Worm (Caenorhabditis elegans) whole organism, mixed stage, embryonic: ENCODE data around the gene cnk-1.

Source experiments
- elt-3 ChIP-seq: fragments of 150-350 bp; optimal IDR thresholded peaks from 2 replicates; lab custom pipeline; 2014; ENCODE audit warnings: missing biosample characterization, missing genetic modification characterization
- ham-2 ChIP-seq: fragments of 200-800 bp; sonication (Bioruptor generic); optimal IDR thresholded peaks from 2 replicates; lab custom pipeline; 2018; ENCODE audit warnings: mild to moderate bottlenecking, missing genetic modification characterization, missing compliant biosample characterization
- lin-32 ChIP-seq: fragments of 200-800 bp; sonication (Bioruptor generic); optimal IDR thresholded peaks from 2 replicates; lab custom pipeline; 2018; ENCODE audit warnings: mild to moderate bottlenecking, missing genetic modification characterization, missing compliant biosample characterization
- mab-5 ChIP-seq: fragments of 150-350 bp; optimal IDR thresholded peaks from 2 replicates; lab custom pipeline; 2014; ENCODE audit warnings: missing biosample characterization, missing genetic modification characterization
- mep-1 ChIP-seq: fragments of 150-350 bp; optimal IDR thresholded peaks from 2 replicates; lab custom pipeline; 2017; ENCODE audit warnings: missing biosample characterization, missing genetic modification reagents, missing genetic modification characterization, inconsistent platforms
- snpc-4 ChIP-seq: fragments of 150-350 bp; optimal IDR thresholded peaks from 2 replicates; lab custom pipeline; 2014; ENCODE audit warnings: missing biosample characterization, missing genetic modification characterization
- unc-39 ChIP-seq: fragments of 150-350 bp; optimal IDR thresholded peaks from 2 replicates; lab custom pipeline; 2014; ENCODE audit warnings: missing biosample characterization, missing genetic modification characterization
- unc-62 ChIP-seq: fragments of 150-350 bp; optimal IDR thresholded peaks from 2 replicates; lab custom pipeline; 2014; ENCODE audit warnings: missing biosample characterization, missing genetic modification reagents, missing genetic modification characterization

DNA sequence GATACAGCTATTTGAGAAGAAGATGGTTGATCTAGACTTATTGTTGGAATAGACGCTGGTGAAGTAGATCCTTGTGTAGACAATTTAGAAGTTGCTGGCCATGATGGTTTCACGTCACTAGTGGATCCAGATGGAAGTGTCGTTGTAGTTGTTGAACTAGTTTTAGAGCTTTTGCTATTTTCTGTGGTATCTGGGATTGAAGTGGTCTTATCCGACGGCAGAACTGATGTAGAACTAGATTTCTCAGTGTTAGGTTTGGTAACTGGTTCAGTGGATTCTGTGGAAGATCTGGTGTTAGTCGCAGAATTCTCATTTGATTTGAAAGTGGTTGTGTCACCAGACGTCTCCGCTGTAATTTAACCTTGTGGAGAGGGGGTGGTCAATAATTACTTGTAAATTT lies 39.4 kb upstream of the cnk-1 start:
- TF ChIP-seq mab-5 (tag; lab: Kevin White, UChicago) (no peak), unc-62 (GFP tag; lab: Kevin White, UChicago) (no peak), ham-2 (no peak), elt-3 (tag; lab: Kevin White, UChicago) (no peak), snpc-4 (tag; lab: Kevin White, UChicago) (no peak), mep-1 (tag; lab: Kevin White, UChicago) (no peak), unc-39 (no peak), lin-32 (no peak)
